Fruit fly (Drosophila melanogaster) whole organism, embryonic: ENCODE measurements around the gene drn.

Source experiments
- Adf1 ChIP-seq: fragments of 200-800 bp; sonication (Bioruptor generic); IDR thresholded peaks from 2 replicates; pipeline ENCODE4 v1.3.6; 2022; ENCODE audit warnings: missing biosample characterization, missing genetic modification characterization
- CG12104 ChIP-seq: fragments of 200-800 bp; sonication (Bioruptor generic); optimal IDR thresholded peaks from 3 replicates; lab custom pipeline; 2016; ENCODE audit warnings: missing biosample characterization, missing genetic modification characterization
- CG13624 ChIP-seq: fragments of 200-800 bp; sonication (Bioruptor generic); optimal IDR thresholded peaks from 2 replicates; lab custom pipeline; 2016; ENCODE audit warnings: missing biosample characterization, missing genetic modification characterization
- CG14710 ChIP-seq: fragments of 200-800 bp; sonication (Bioruptor generic); optimal IDR thresholded peaks from 3 replicates; lab custom pipeline; 2019; ENCODE audit warnings: missing biosample characterization, mild to moderate bottlenecking, missing genetic modification characterization, moderate library complexity
- CG1529 ChIP-seq: fragments of 200-800 bp; sonication (Bioruptor generic); optimal IDR thresholded peaks from 3 replicates; lab custom pipeline; 2018; ENCODE audit warnings: missing biosample characterization, missing genetic modification characterization
- CG15601 ChIP-seq: fragments of 200-800 bp; sonication (Bioruptor generic); optimal IDR thresholded peaks from 3 replicates; lab custom pipeline; 2019; ENCODE audit warnings: missing biosample characterization, mild to moderate bottlenecking, missing genetic modification characterization, moderate library complexity
- CG1647 ChIP-seq: fragments of 200-800 bp; sonication (Bioruptor generic); optimal IDR thresholded peaks from 3 replicates; lab custom pipeline; 2016; ENCODE audit warnings: missing biosample characterization, missing genetic modification characterization
- CG17328 ChIP-seq: fragments of 200-800 bp; sonication (Bioruptor generic); IDR thresholded peaks from 2 replicates; pipeline ENCODE4 v1.3.6; 2022; ENCODE audit warnings: missing biosample characterization, missing genetic modification characterization
- CG18011 ChIP-seq: fragments of 200-800 bp; sonication (Bioruptor generic); optimal IDR thresholded peaks from 2 replicates; lab custom pipeline; 2017; ENCODE audit warnings: missing biosample characterization, missing genetic modification characterization, mild to moderate bottlenecking, moderate library complexity, missing genotype
- CG18262 ChIP-seq: fragments of 200-800 bp; optimal IDR thresholded peaks from 3 replicates; lab custom pipeline; 2019; ENCODE audit warnings: missing biosample characterization, mild to moderate bottlenecking, missing genetic modification characterization, moderate library complexity
- CG2120 ChIP-seq: fragments of 200-800 bp; sonication (Bioruptor generic); optimal IDR thresholded peaks from 3 replicates; lab custom pipeline; 2016; ENCODE audit warnings: missing biosample characterization, missing genetic modification characterization
- CG30431 ChIP-seq: fragments of 200-800 bp; sonication (Bioruptor generic); optimal IDR thresholded peaks from 2 replicates; lab custom pipeline; 2017; ENCODE audit warnings: missing biosample characterization, missing genetic modification characterization
- CG33213 ChIP-seq: fragments of 200-800 bp; sonication (Bioruptor generic); optimal IDR thresholded peaks from 3 replicates; lab custom pipeline; 2016; ENCODE audit warnings: missing biosample characterization, missing genetic modification characterization
- CG3407 ChIP-seq: fragments of 200-800 bp; sonication (Bioruptor generic); optimal IDR thresholded peaks from 2 replicates; lab custom pipeline; 2018; ENCODE audit warnings: missing biosample characterization, mild to moderate bottlenecking, missing genetic modification characterization
- CG3847 ChIP-seq: fragments of 200-800 bp; sonication (Bioruptor generic); IDR thresholded peaks from 2 replicates; pipeline ENCODE4 v1.3.6; 2022; ENCODE audit warnings: missing biosample characterization, missing genetic modification characterization
- CG4328 ChIP-seq: fragments of 200-800 bp; sonication (Bioruptor generic); optimal IDR thresholded peaks from 3 replicates; lab custom pipeline; 2017; ENCODE audit warnings: missing biosample characterization, missing genetic modification reagents, missing genetic modification characterization
- CG7987 ChIP-seq: fragments of 200-800 bp; sonication (Bioruptor generic); optimal IDR thresholded peaks from 2 replicates; lab custom pipeline; 2018; ENCODE audit warnings: missing biosample characterization, mild to moderate bottlenecking, missing genetic modification characterization, moderate library complexity
- CG9437 ChIP-seq: fragments of 200-800 bp; sonication (Bioruptor generic); optimal IDR thresholded peaks from 2 replicates; lab custom pipeline; 2018; ENCODE audit warnings: missing biosample characterization, mild to moderate bottlenecking, missing genetic modification characterization
- Camta ChIP-seq: fragments of 200-800 bp; sonication (Bioruptor generic); optimal IDR thresholded peaks from 2 replicates; lab custom pipeline; 2016; ENCODE audit warnings: missing biosample characterization, missing genetic modification characterization
- Dip3 ChIP-seq: fragments of 200-800 bp; sonication (Bioruptor generic); optimal IDR thresholded peaks from 3 replicates; lab custom pipeline; 2016; ENCODE audit warnings: missing biosample characterization, missing genetic modification characterization
- Doc3 ChIP-seq: fragments of 200-800 bp; sonication (Bioruptor generic); IDR thresholded peaks from 3 replicates; pipeline ENCODE4 v1.3.6; 2022; ENCODE audit warnings: missing biosample characterization, missing genetic modification characterization; ENCODE audit not compliant: partially characterized antibody
- E2f1 ChIP-seq: fragments of 200-800 bp; sonication (Bioruptor generic); IDR thresholded peaks from 2 replicates; pipeline ENCODE4 v1.3.6; 2022; ENCODE audit warnings: missing biosample characterization, missing genetic modification characterization
- Hr3 ChIP-seq: fragments of 200-800 bp; sonication (Bioruptor generic); optimal IDR thresholded peaks from 3 replicates; lab custom pipeline; 2016; ENCODE audit warnings: missing biosample characterization, missing genetic modification characterization
- NC2β ChIP-seq: fragments of 200-800 bp; sonication (Bioruptor generic); optimal IDR thresholded peaks from 2 replicates; lab custom pipeline; 2016; ENCODE audit warnings: missing biosample characterization, missing genetic modification characterization
- Neu2 ChIP-seq: fragments of 200-800 bp; sonication (Bioruptor generic); optimal IDR thresholded peaks from 3 replicates; lab custom pipeline; 2016; ENCODE audit warnings: missing biosample characterization, missing genetic modification characterization, borderline replicate concordance
- Nf-YB ChIP-seq: fragments of 200-800 bp; sonication (Bioruptor generic); optimal IDR thresholded peaks from 3 replicates; lab custom pipeline; 2019; ENCODE audit warnings: missing biosample characterization, mild to moderate bottlenecking, missing genetic modification characterization, moderate library complexity
- Sin3A ChIP-seq: fragments of >200 bp; optimal IDR thresholded peaks from 2 replicates; lab custom pipeline; 2018
- Sry-δ ChIP-seq: fragments of 200-800 bp; sonication (Bioruptor generic); optimal IDR thresholded peaks from 2 replicates; lab custom pipeline; 2016; ENCODE audit warnings: missing biosample characterization, missing genetic modification characterization
- Tbp ChIP-seq: fragments of >200 bp; optimal IDR thresholded peaks from 2 replicates; lab custom pipeline; 2018; ENCODE audit warnings: missing biosample characterization, missing genetic modification characterization
- Trl ChIP-seq, 3 experiments: fragments of >200 bp in 2 of 3; fragments of 200-800 bp in 1 of 3; sonication (Bioruptor generic) in 1 of 3; optimal IDR thresholded peaks; 2 replicates in 1 of 3; 3 replicates in 2 of 3; lab custom pipeline; 2016 to 2017; ENCODE audit warnings: missing biosample characterization in 1 of 3, missing genetic modification characterization in 1 of 3
- al ChIP-seq: fragments of 200-800 bp; sonication (Bioruptor generic); IDR thresholded peaks from 2 replicates; pipeline ENCODE4 v1.3.6; 2022; ENCODE audit warnings: missing biosample characterization, missing genetic modification characterization
- ap ChIP-seq: fragments of 200-800 bp; sonication (Bioruptor generic); IDR thresholded peaks from 2 replicates; pipeline ENCODE4 v1.3.6; 2022; ENCODE audit warnings: missing biosample characterization, missing genetic modification characterization
- bbx ChIP-seq: fragments of 200-800 bp; sonication (Bioruptor generic); IDR thresholded peaks from 2 replicates; pipeline ENCODE4 v1.3.6; 2022; ENCODE audit warnings: missing biosample characterization, missing genetic modification characterization; ENCODE audit not compliant: partially characterized antibody
- chif ChIP-seq, 2 experiments: fragments of 200-800 bp; sonication (Bioruptor generic); optimal IDR thresholded peaks; 3 replicates each; lab custom pipeline; 2016; ENCODE audit warnings: missing biosample characterization in 2 of 2, missing genetic modification characterization in 2 of 2
- crp ChIP-seq, 2 experiments: fragments of 200-800 bp; sonication (Bioruptor generic); optimal IDR thresholded peaks; 2 replicates in 1 of 2; 3 replicates in 1 of 2; lab custom pipeline; 2017; ENCODE audit warnings: missing biosample characterization in 2 of 2, missing genetic modification characterization in 2 of 2, mild to moderate bottlenecking in 1 of 2, moderate library complexity in 1 of 2
- fru ChIP-seq: fragments of >200 bp; optimal IDR thresholded peaks from 2 replicates; lab custom pipeline; 2017
- hb ChIP-seq: fragments of 200-800 bp; sonication (Bioruptor generic); IDR thresholded peaks from 3 replicates; pipeline ENCODE4 v1.3.6; 2022; ENCODE audit warnings: missing biosample characterization, missing genetic modification characterization; ENCODE audit not compliant: partially characterized antibody
- hkb ChIP-seq, 2 experiments: fragments of 200-800 bp in 1 of 2; fragments of >200 bp in 1 of 2; sonication (Bioruptor generic) in 1 of 2; IDR thresholded peaks in 1 of 2; optimal IDR thresholded peaks in 1 of 2; 2 replicates each; pipeline versions ENCODE4 v1.3.6 to Lab custom; 2017 to 2022; ENCODE audit warnings: missing biosample characterization in 1 of 2, missing genetic modification characterization in 1 of 2
- jumu ChIP-seq: fragments of 200-800 bp; sonication (Bioruptor generic); optimal IDR thresholded peaks from 3 replicates; lab custom pipeline; 2016; ENCODE audit warnings: missing biosample characterization, missing genetic modification characterization
- kay ChIP-seq: fragments of 200-800 bp; sonication (Bioruptor generic); optimal IDR thresholded peaks from 2 replicates; lab custom pipeline; 2016; ENCODE audit warnings: missing biosample characterization, missing genetic modification characterization
- knrl ChIP-seq: fragments of 200-800 bp; sonication (Bioruptor generic); IDR thresholded peaks from 3 replicates; pipeline ENCODE4 v1.3.6; 2022; ENCODE audit warnings: missing biosample characterization, missing genetic modification characterization; ENCODE audit not compliant: partially characterized antibody
- lmd ChIP-seq: fragments of 200-800 bp; sonication (Bioruptor generic); IDR thresholded peaks from 2 replicates; pipeline ENCODE4 v1.3.6; 2022; ENCODE audit warnings: missing biosample characterization, missing genetic modification characterization
- mld ChIP-seq: fragments of 200-800 bp; sonication (Bioruptor generic); IDR thresholded peaks from 3 replicates; pipeline ENCODE4 v1.3.6; 2022; ENCODE audit warnings: missing biosample characterization, missing genetic modification characterization; ENCODE audit not compliant: partially characterized antibody
- nerfin-2 ChIP-seq: fragments of 200-800 bp; sonication (Bioruptor generic); IDR thresholded peaks from 2 replicates; pipeline ENCODE4 v1.3.6; 2022; ENCODE audit warnings: missing biosample characterization, missing genetic modification characterization; ENCODE audit not compliant: partially characterized antibody
- sob ChIP-seq: fragments of 200-800 bp; sonication (Bioruptor generic); IDR thresholded peaks from 2 replicates; pipeline ENCODE4 v1.3.6; 2022; ENCODE audit warnings: missing biosample characterization, missing genetic modification characterization
- stwl ChIP-seq: fragments of 200-800 bp; sonication (Bioruptor generic); optimal IDR thresholded peaks from 3 replicates; lab custom pipeline; 2018; ENCODE audit warnings: missing biosample characterization, mild to moderate bottlenecking, missing genetic modification characterization, moderate library complexity
- tll ChIP-seq, 2 experiments: fragments of 200-800 bp in 1 of 2; fragments of >200 bp in 1 of 2; sonication (Bioruptor generic) in 1 of 2; optimal IDR thresholded peaks; 2 replicates each; lab custom pipeline; 2017 to 2019; ENCODE audit warnings: missing biosample characterization in 2 of 2, missing genetic modification characterization in 2 of 2, mild to moderate bottlenecking in 1 of 2, moderate library complexity in 1 of 2
- tx ChIP-seq: fragments of 200-800 bp; sonication (Bioruptor generic); optimal IDR thresholded peaks from 2 replicates; lab custom pipeline; 2016; ENCODE audit warnings: missing biosample characterization, missing genetic modification characterization
- wor ChIP-seq: fragments of 200-800 bp; sonication (Bioruptor generic); IDR thresholded peaks from 2 replicates; pipeline ENCODE4 v1.3.6; 2022; ENCODE audit warnings: missing biosample characterization, missing genetic modification characterization

drn gene

DNA sequence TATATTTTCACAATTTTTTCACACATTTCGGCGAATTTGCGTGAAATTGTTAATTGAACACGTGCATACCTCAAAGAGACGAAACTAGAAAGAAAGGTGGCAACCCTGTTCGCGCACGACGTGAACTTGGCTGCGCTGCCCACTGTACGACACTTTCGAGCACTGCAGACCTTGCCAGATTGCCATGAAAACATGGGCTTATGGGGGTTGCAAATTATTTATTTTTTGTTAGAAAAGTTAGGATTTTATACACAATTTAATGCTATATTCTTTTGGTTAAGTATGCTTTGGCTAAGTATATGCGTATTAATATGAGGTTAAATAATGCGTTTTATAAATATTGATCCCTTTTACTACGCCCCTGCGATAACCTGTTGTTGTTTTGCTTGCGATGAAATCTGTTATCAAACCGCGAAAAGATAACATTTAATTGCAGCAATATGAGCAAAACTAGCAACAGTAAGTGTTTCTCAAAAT is 61.1 kb downstream of the drn start, which contains the start of the genes RpL34b and CG8132 (continued):
- TF ChIP-seq chif (GFP tag; optimal IDR thresholded peaks at IDR 0.05; lab: Kevin White, UChicago) (peak; percentile 94 to 97), CG3847 (GFP tag; lab: Robert Waterston, UW) (peak; percentile 99), hb (GFP tag; lab: Robert Waterston, UW) (no peak), CG33213 (GFP tag; lab: Kevin White, UChicago) (peak; percentile 97), CG9437 (peak; percentile 82), crp (GFP tag; optimal IDR thresholded peaks at IDR 0.05; lab: Kevin White, UChicago) (peak in 1 of 2 experiments; percentile 76), E2f1 (GFP tag; lab: Robert Waterston, UW) (peak; percentile 93), CG18262 (tag; lab: Kevin White, UChicago) (peak; percentile 94), CG14710 (tag; lab: Kevin White, UChicago) (peak; percentile 95), kay (peak; percentile 92), stwl (tag; lab: Kevin White, UChicago) (peak; percentile 91), Doc3 (GFP tag; lab: Robert Waterston, UW) (no peak), CG2120 (GFP tag; lab: Kevin White, UChicago) (peak; percentile 98), jumu (GFP tag; lab: Kevin White, UChicago) (peak; percentile 97), Tbp (GFP tag; lab: Kevin White, UChicago) (peak; percentile 33), CG13624 (GFP tag; lab: Kevin White, UChicago) (peak; percentile 97), Trl (optimal IDR thresholded peaks at IDR 0.05; lab: Kevin White, UChicago) (peak in 1 of 2 experiments; percentile 40), Trl (GFP tag; optimal IDR thresholded peaks at IDR 0.05; lab: Kevin White, UChicago) (peak; percentile 98), Hr3 (GFP tag; lab: Kevin White, UChicago) (peak; percentile 96), bbx (GFP tag; lab: Robert Waterston, UW) (peak; percentile 58; the same call in 1 of the 2 replicates), lmd (GFP tag; lab: Robert Waterston, UW) (peak; percentile 95), Sry-δ (GFP tag; lab: Kevin White, UChicago) (peak; percentile 78), Sin3A (lab: Kevin White, UChicago) (peak; percentile 88), knrl (GFP tag; lab: Robert Waterston, UW) (peak; percentile 61), CG1529 (peak; percentile 90), Dip3 (GFP tag; lab: Kevin White, UChicago) (peak; percentile 95), Nf-YB (GFP tag; lab: Kevin White, UChicago) (peak; percentile 81), NC2β (peak; percentile 98), sob (peak; percentile 97), tx (GFP tag; lab: Kevin White, UChicago) (peak; percentile 95), CG15601 (tag; lab: Kevin White, UChicago) (peak; percentile 92), Camta (GFP tag; lab: Kevin White, UChicago) (peak; percentile 96), tll (GFP tag; optimal IDR thresholded peaks at IDR 0.05; lab: Kevin White, UChicago) (peak in 1 of 2 experiments; percentile 58), CG17328 (peak; percentile 93), Adf1 (GFP tag; lab: Robert Waterston, UW) (peak; percentile 79), CG4328 (GFP tag; lab: Kevin White, UChicago) (peak; percentile 97), wor (GFP tag; lab: Robert Waterston, UW) (peak; percentile 80), fru (lab: Kevin White, UChicago) (no peak), CG12104 (GFP tag; lab: Kevin White, UChicago) (peak; percentile 94), ap (GFP tag; lab: Robert Waterston, UW) (peak; percentile 86), mld (no peak), CG3407 (GFP tag; lab: Kevin White, UChicago) (peak; percentile 90), CG7987 (peak; percentile 98), CG30431 (GFP tag; lab: Kevin White, UChicago) (peak; percentile 95), hkb (optimal IDR thresholded peaks at IDR 0.05; lab: Kevin White, UChicago) (peak; percentile 91), hkb (GFP tag; IDR thresholded peaks at IDR 0.05; lab: Robert Waterston, UW) (peak; percentile 93), al (peak; percentile 93), nerfin-2 (no peak), Neu2 (GFP tag; lab: Kevin White, UChicago) (peak; percentile 88), CG1647 (GFP tag; lab: Kevin White, UChicago) (peak; percentile 95), CG18011 (GFP tag; lab: Kevin White, UChicago) (peak; percentile 87)
